Fruit fly (Drosophila melanogaster) whole organism, embryonic: Measurements from ENCODE around the gene sky.

Experiments used
- Adf1 ChIP-seq: fragments of 200-800 bp; sonication (Bioruptor generic); IDR thresholded peaks from 2 replicates; pipeline ENCODE4 v1.3.6; 2022; ENCODE audit warnings: missing biosample characterization, missing genetic modification characterization
- Aef1 ChIP-seq: fragments of 200-800 bp; sonication (Bioruptor generic); IDR thresholded peaks from 3 replicates; pipeline ENCODE4 v1.3.6; 2022; ENCODE audit warnings: missing biosample characterization, missing genetic modification characterization
- CG14710 ChIP-seq: fragments of 200-800 bp; sonication (Bioruptor generic); optimal IDR thresholded peaks from 3 replicates; lab custom pipeline; 2019; ENCODE audit warnings: missing biosample characterization, mild to moderate bottlenecking, missing genetic modification characterization, moderate library complexity
- CG15514 ChIP-seq: fragments of 200-800 bp; sonication (Bioruptor generic); optimal IDR thresholded peaks from 3 replicates; lab custom pipeline; 2017; ENCODE audit warnings: missing biosample characterization, missing genetic modification characterization, mild to moderate bottlenecking, moderate library complexity, missing genetic modification reagents
- CG17186 ChIP-seq: fragments of 200-800 bp; sonication (Bioruptor generic); optimal IDR thresholded peaks from 3 replicates; lab custom pipeline; 2017; ENCODE audit warnings: missing biosample characterization, missing genetic modification reagents, missing genetic modification characterization
- CG17802 ChIP-seq: fragments of 200-800 bp; sonication (Bioruptor generic); optimal IDR thresholded peaks from 2 replicates; lab custom pipeline; 2018; ENCODE audit warnings: missing biosample characterization, mild to moderate bottlenecking, missing genetic modification characterization, moderate library complexity
- CG2116 ChIP-seq: fragments of 200-800 bp; sonication (Bioruptor generic); optimal IDR thresholded peaks from 3 replicates; lab custom pipeline; 2018; ENCODE audit warnings: missing biosample characterization, mild to moderate bottlenecking, missing genetic modification characterization
- CG32532 ChIP-seq: fragments of 200-800 bp; sonication (Bioruptor generic); IDR thresholded peaks from 2 replicates; pipeline ENCODE4 v1.3.6; 2022; ENCODE audit warnings: missing biosample characterization, missing genetic modification characterization
- CG32772 ChIP-seq: fragments of 200-800 bp; sonication (Bioruptor generic); IDR thresholded peaks from 2 replicates; pipeline ENCODE4 v1.3.6; 2022; ENCODE audit warnings: missing biosample characterization, missing genetic modification characterization
- CG4282 ChIP-seq: fragments of 200-800 bp; sonication (Bioruptor generic); optimal IDR thresholded peaks from 2 replicates; lab custom pipeline; 2016; ENCODE audit warnings: missing biosample characterization, missing genetic modification characterization
- CG4360 ChIP-seq: fragments of 200-800 bp; sonication (Bioruptor generic); IDR thresholded peaks from 2 replicates; pipeline ENCODE4 v1.3.6; 2022; ENCODE audit warnings: missing biosample characterization, missing genetic modification characterization
- CG43689 ChIP-seq: fragments of 200-800 bp; sonication (Bioruptor generic); IDR thresholded peaks from 2 replicates; pipeline ENCODE4 v1.3.6; 2022; ENCODE audit warnings: missing biosample characterization, missing genetic modification characterization
- CG5180 ChIP-seq: fragments of 200-800 bp; sonication (Bioruptor generic); optimal IDR thresholded peaks from 3 replicates; lab custom pipeline; 2017; ENCODE audit warnings: missing biosample characterization, missing genetic modification characterization, mild to moderate bottlenecking, moderate library complexity, missing genetic modification reagents
- CG6254 ChIP-seq: fragments of 200-800 bp; sonication (Bioruptor generic); optimal IDR thresholded peaks from 3 replicates; lab custom pipeline; 2017; ENCODE audit warnings: mild to moderate bottlenecking, missing biosample characterization, missing genetic modification reagents, missing genetic modification characterization
- CG6791 ChIP-seq: fragments of 200-800 bp; sonication (Bioruptor generic); IDR thresholded peaks from 3 replicates; pipeline ENCODE4 v1.3.6; 2022; ENCODE audit warnings: missing biosample characterization, missing genetic modification characterization; ENCODE audit not compliant: partially characterized antibody
- CG7786 ChIP-seq: fragments of 200-800 bp; sonication (Bioruptor generic); optimal IDR thresholded peaks from 2 replicates; lab custom pipeline; 2016; ENCODE audit warnings: missing biosample characterization, missing genetic modification characterization
- CG7839 ChIP-seq: fragments of 200-800 bp; sonication (Bioruptor generic); optimal IDR thresholded peaks from 3 replicates; lab custom pipeline; 2018; ENCODE audit warnings: missing biosample characterization, mild to moderate bottlenecking, missing genetic modification characterization, moderate library complexity
- CG8089 ChIP-seq: fragments of 200-800 bp; sonication (Bioruptor generic); optimal IDR thresholded peaks from 3 replicates; lab custom pipeline; 2016; ENCODE audit warnings: missing biosample characterization, missing genetic modification characterization
- CG9609 ChIP-seq: fragments of 200-800 bp; sonication (Bioruptor generic); optimal IDR thresholded peaks from 3 replicates; lab custom pipeline; 2016; ENCODE audit warnings: missing biosample characterization, missing genetic modification characterization
- Camta ChIP-seq: fragments of 200-800 bp; sonication (Bioruptor generic); optimal IDR thresholded peaks from 2 replicates; lab custom pipeline; 2016; ENCODE audit warnings: missing biosample characterization, missing genetic modification characterization
- D ChIP-seq, 2 experiments: fragments of 200-800 bp in 1 of 2; fragments of >200 bp in 1 of 2; sonication (Bioruptor generic) in 1 of 2; optimal IDR thresholded peaks; 2 replicates in 1 of 2; 3 replicates in 1 of 2; lab custom pipeline; 2017; ENCODE audit warnings: mild to moderate bottlenecking in 1 of 2, missing biosample characterization in 1 of 2, missing genetic modification characterization in 1 of 2, missing genetic modification reagents in 1 of 2
- Dip3 ChIP-seq: fragments of 200-800 bp; sonication (Bioruptor generic); optimal IDR thresholded peaks from 3 replicates; lab custom pipeline; 2016; ENCODE audit warnings: missing biosample characterization, missing genetic modification characterization
- Doc2 ChIP-seq: fragments of 200-800 bp; sonication (Bioruptor generic); IDR thresholded peaks from 2 replicates; pipeline ENCODE4 v1.3.6; 2022; ENCODE audit warnings: missing biosample characterization, missing genetic modification characterization
- Ets97D ChIP-seq: fragments of 200-800 bp; sonication (Bioruptor generic); optimal IDR thresholded peaks from 3 replicates; lab custom pipeline; 2016; ENCODE audit warnings: missing biosample characterization, missing genetic modification characterization
- Hr3 ChIP-seq: fragments of 200-800 bp; sonication (Bioruptor generic); optimal IDR thresholded peaks from 3 replicates; lab custom pipeline; 2016; ENCODE audit warnings: missing biosample characterization, missing genetic modification characterization
- Jarid2 ChIP-seq: fragments of 200-800 bp; sonication (Bioruptor generic); optimal IDR thresholded peaks from 3 replicates; lab custom pipeline; 2017; ENCODE audit warnings: mild to moderate bottlenecking, missing biosample characterization, missing genetic modification reagents, missing genetic modification characterization
- Lim3 ChIP-seq: fragments of 200-800 bp; sonication (Bioruptor generic); IDR thresholded peaks from 2 replicates; pipeline ENCODE4 v1.3.6; 2022; ENCODE audit warnings: missing biosample characterization, missing genetic modification characterization
- Mad ChIP-seq: fragments of 200-800 bp; sonication (Bioruptor generic); optimal IDR thresholded peaks from 2 replicates; lab custom pipeline; 2016; ENCODE audit warnings: missing biosample characterization, missing genetic modification characterization
- Mrtf ChIP-seq: fragments of 200-800 bp; sonication (Bioruptor generic); IDR thresholded peaks from 3 replicates; pipeline ENCODE4 v1.3.6; 2022; ENCODE audit warnings: missing biosample characterization, missing genetic modification characterization
- Optix ChIP-seq: fragments of 200-800 bp; sonication (Bioruptor generic); IDR thresholded peaks from 3 replicates; pipeline ENCODE4 v1.3.6; 2022; ENCODE audit warnings: missing biosample characterization, missing genetic modification characterization
- Six4 ChIP-seq: fragments of 200-800 bp; sonication (Bioruptor generic); optimal IDR thresholded peaks from 2 replicates; lab custom pipeline; 2016; ENCODE audit warnings: missing biosample characterization, missing genetic modification characterization
- Xbp1 ChIP-seq: fragments of 200-800 bp; sonication (Bioruptor generic); optimal IDR thresholded peaks from 3 replicates; lab custom pipeline; 2016; ENCODE audit warnings: missing biosample characterization, mild to moderate bottlenecking, missing genetic modification characterization
- bsh ChIP-seq, 2 experiments: fragments of 200-800 bp; sonication (Bioruptor generic); optimal IDR thresholded peaks; 2 replicates each; lab custom pipeline; 2017 to 2018; ENCODE audit warnings: mild to moderate bottlenecking in 2 of 2, missing biosample characterization in 2 of 2, missing genetic modification characterization in 2 of 2, moderate library complexity in 1 of 2
- dysf ChIP-seq: fragments of 200-800 bp; sonication (Bioruptor generic); IDR thresholded peaks from 3 replicates; pipeline ENCODE4 v1.3.6; 2022; ENCODE audit warnings: missing biosample characterization, missing genetic modification characterization
- emc ChIP-seq: fragments of 200-800 bp; sonication (Bioruptor generic); optimal IDR thresholded peaks from 2 replicates; lab custom pipeline; 2016; ENCODE audit warnings: missing biosample characterization, missing genetic modification characterization
- eyg ChIP-seq: fragments of 200-800 bp; sonication (Bioruptor generic); optimal IDR thresholded peaks from 3 replicates; lab custom pipeline; 2016; ENCODE audit warnings: missing biosample characterization, missing genetic modification characterization
- fd96Cb ChIP-seq: fragments of 200-800 bp; sonication (Bioruptor generic); optimal IDR thresholded peaks from 2 replicates; lab custom pipeline; 2018; ENCODE audit warnings: missing biosample characterization, mild to moderate bottlenecking, missing genetic modification characterization, moderate library complexity
- gcm2 ChIP-seq: fragments of 200-800 bp; sonication (Bioruptor generic); optimal IDR thresholded peaks from 2 replicates; lab custom pipeline; 2016; ENCODE audit warnings: missing biosample characterization, missing genetic modification characterization
- kni ChIP-seq: fragments of 200-800 bp; sonication (Bioruptor generic); optimal IDR thresholded peaks from 3 replicates; lab custom pipeline; 2017; ENCODE audit warnings: mild to moderate bottlenecking, missing biosample characterization, missing genetic modification reagents, missing genetic modification characterization
- lilli ChIP-seq: fragments of 200-800 bp; sonication (Bioruptor generic); optimal IDR thresholded peaks from 3 replicates; lab custom pipeline; 2016; ENCODE audit warnings: missing biosample characterization, missing genetic modification characterization
- mam ChIP-seq: fragments of 200-800 bp; sonication (Bioruptor generic); optimal IDR thresholded peaks from 3 replicates; lab custom pipeline; 2016; ENCODE audit warnings: missing biosample characterization, missing genetic modification characterization
- odd ChIP-seq: fragments of 200-800 bp; sonication (Bioruptor generic); optimal IDR thresholded peaks from 2 replicates; lab custom pipeline; 2017; ENCODE audit warnings: missing biosample characterization, mild to moderate bottlenecking, missing genetic modification characterization
- ranshi ChIP-seq: fragments of 200-800 bp; sonication (Bioruptor generic); IDR thresholded peaks from 2 replicates; pipeline ENCODE4 v1.3.6; 2022; ENCODE audit warnings: missing biosample characterization, missing genetic modification characterization
- repo ChIP-seq: fragments of 200-800 bp; sonication (Bioruptor generic); optimal IDR thresholded peaks from 2 replicates; lab custom pipeline; 2016; ENCODE audit warnings: missing biosample characterization, missing genetic modification characterization
- sob ChIP-seq: fragments of 200-800 bp; sonication (Bioruptor generic); IDR thresholded peaks from 2 replicates; pipeline ENCODE4 v1.3.6; 2022; ENCODE audit warnings: missing biosample characterization, missing genetic modification characterization
- sr ChIP-seq: fragments of 200-800 bp; sonication (Bioruptor generic); IDR thresholded peaks from 3 replicates; pipeline ENCODE4 v1.3.6; 2022; ENCODE audit warnings: missing biosample characterization, missing genetic modification characterization
- stc ChIP-seq: fragments of 200-800 bp; sonication (Bioruptor generic); IDR thresholded peaks from 2 replicates; pipeline ENCODE4 v1.3.6; 2022; ENCODE audit warnings: missing biosample characterization, missing genetic modification characterization
- wdn ChIP-seq: fragments of 200-800 bp; sonication (Bioruptor generic); IDR thresholded peaks from 2 replicates; pipeline ENCODE4 v1.3.6; 2022; ENCODE audit warnings: missing biosample characterization, missing genetic modification characterization
- wek ChIP-seq: fragments of 200-800 bp; sonication (Bioruptor generic); optimal IDR thresholded peaks from 3 replicates; lab custom pipeline; 2018; ENCODE audit warnings: missing biosample characterization, mild to moderate bottlenecking, missing genetic modification characterization, moderate library complexity

sky gene

DNA sequence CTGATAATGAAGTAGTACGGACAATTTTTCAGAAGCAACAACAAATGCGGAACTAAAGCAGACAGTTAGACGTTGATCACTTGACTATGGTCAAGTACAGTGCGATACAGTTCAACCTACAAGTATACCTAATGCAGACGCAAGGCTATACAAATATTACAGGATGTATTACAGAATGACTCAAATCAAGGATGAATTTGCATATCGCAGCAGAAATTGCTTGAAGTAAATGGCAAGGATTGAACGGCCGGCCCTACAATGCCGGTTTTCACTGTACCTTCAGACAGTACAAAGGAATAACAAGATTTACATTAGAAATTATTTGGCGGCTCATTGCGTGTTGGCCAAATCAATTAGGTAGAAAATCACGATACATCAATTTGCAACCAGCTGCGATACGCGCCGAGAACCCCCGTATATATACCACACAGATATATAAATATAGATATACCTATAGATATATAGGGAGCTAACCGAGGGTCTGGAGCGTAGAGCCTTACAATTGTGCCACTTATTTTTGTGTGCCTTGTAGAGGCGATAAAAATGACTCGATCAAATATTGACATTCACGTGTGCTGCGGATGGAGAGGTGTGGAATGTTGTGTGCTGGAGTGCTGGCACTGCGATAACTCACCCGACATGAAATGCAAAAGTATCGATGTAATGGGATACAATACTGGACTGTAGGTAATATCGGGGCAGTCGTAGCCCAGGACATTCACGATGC, 37.2 kb downstream of the sky start (continued):
- no peak for TF ChIP-seq Doc2
- TF ChIP-seq CG6791 (GFP tag; lab: Robert Waterston, UW): 0 out of 3 replicates have a peak, but pooled peaks have one; percentile 25
- TF ChIP-seq eyg (GFP tag; lab: Kevin White, UChicago): peak; percentile 5
- TF ChIP-seq CG14710 (tag; lab: Kevin White, UChicago): peak; percentile 6
- peak; percentile 79 for TF ChIP-seq mam (GFP tag; lab: Kevin White, UChicago)
- TF ChIP-seq Mad (GFP tag; lab: Kevin White, UChicago): no peak
- peak; percentile 19 for TF ChIP-seq wek
- TF ChIP-seq stc (GFP tag; lab: Robert Waterston, UW): no peak; the same call in 1 of the 2 replicates
- TF ChIP-seq Xbp1 (GFP tag; lab: Kevin White, UChicago): peak; percentile 50
- TF ChIP-seq CG17186 (GFP tag; lab: Kevin White, UChicago): no peak
- no peak for TF ChIP-seq CG32772 (GFP tag; lab: Robert Waterston, UW)
- TF ChIP-seq CG6254 (GFP tag; lab: Kevin White, UChicago): no peak
- TF ChIP-seq Six4 (GFP tag; lab: Kevin White, UChicago): peak; percentile 4
- peak; percentile 65 for TF ChIP-seq CG7839 (tag; lab: Kevin White, UChicago)
- TF ChIP-seq CG32532: peak; percentile 89
- TF ChIP-seq Hr3 (GFP tag; lab: Kevin White, UChicago): peak; percentile 25
- peak; percentile 73; the same call in 2 of the 3 replicates for TF ChIP-seq Mrtf (GFP tag; lab: Robert Waterston, UW)
- TF ChIP-seq CG4282 (GFP tag; lab: Kevin White, UChicago): no peak
- no peak for TF ChIP-seq Camta (GFP tag; lab: Kevin White, UChicago)
- peak; percentile 54; the same call in 2 of the 3 replicates for TF ChIP-seq Aef1
- peak; percentile 55 for TF ChIP-seq CG7786 (GFP tag; lab: Kevin White, UChicago)
- no peak for TF ChIP-seq Ets97D (GFP tag; lab: Kevin White, UChicago)
- TF ChIP-seq wdn: peak; percentile 63
- no peak for TF ChIP-seq ranshi (GFP tag; lab: Robert Waterston, UW)
- TF ChIP-seq Lim3 (GFP tag; lab: Robert Waterston, UW): no peak
- TF ChIP-seq D (optimal IDR thresholded peaks at IDR 0.05; lab: Kevin White, UChicago): no peak
- no peak for TF ChIP-seq D (GFP tag; optimal IDR thresholded peaks at IDR 0.05; lab: Kevin White, UChicago)
- peak in 1 of 2 experiments; percentile 22 for TF ChIP-seq bsh (GFP tag; optimal IDR thresholded peaks at IDR 0.05; lab: Kevin White, UChicago)
- TF ChIP-seq lilli (GFP tag; lab: Kevin White, UChicago): peak; percentile 83
- no peak for TF ChIP-seq Jarid2 (GFP tag; lab: Kevin White, UChicago)
- no peak for TF ChIP-seq CG4360 (GFP tag; lab: Robert Waterston, UW)
- TF ChIP-seq fd96Cb: peak; percentile 14
- TF ChIP-seq Dip3: peak; percentile 54
- TF ChIP-seq CG2116 (GFP tag; lab: Kevin White, UChicago): no peak
- TF ChIP-seq CG9609 (GFP tag; lab: Kevin White, UChicago): peak; percentile 23
- TF ChIP-seq dysf (GFP tag; lab: Robert Waterston, UW): peak; percentile 71
- TF ChIP-seq kni (GFP tag; lab: Kevin White, UChicago): peak; percentile 35
- peak; percentile 47 for TF ChIP-seq CG15514 (GFP tag; lab: Kevin White, UChicago)
- peak; percentile 19 for TF ChIP-seq CG5180 (GFP tag; lab: Kevin White, UChicago)
- no peak for TF ChIP-seq emc (GFP tag; lab: Kevin White, UChicago)
- TF ChIP-seq CG17802 (tag; lab: Kevin White, UChicago): no peak
- TF ChIP-seq odd (GFP tag; lab: Kevin White, UChicago): peak; percentile 12
- TF ChIP-seq Adf1: peak; percentile 45
- peak; percentile 27 for TF ChIP-seq repo
- TF ChIP-seq CG8089 (GFP tag; lab: Kevin White, UChicago): no peak
- no peak for TF ChIP-seq sob (GFP tag; lab: Robert Waterston, UW)
- 0 out of 2 replicates have a peak, but pooled peaks have one; percentile 17 for TF ChIP-seq CG43689 (GFP tag; lab: Robert Waterston, UW)
- TF ChIP-seq gcm2 (GFP tag; lab: Kevin White, UChicago): no peak
- TF ChIP-seq sr (GFP tag; lab: Robert Waterston, UW): no peak
- TF ChIP-seq Optix (GFP tag; lab: Robert Waterston, UW): no peak; the same call in 2 of the 3 replicates
